Fruit fly (Drosophila melanogaster): ENCODE results near the gene NELF-B.

Gene NELF-B

DNA sequence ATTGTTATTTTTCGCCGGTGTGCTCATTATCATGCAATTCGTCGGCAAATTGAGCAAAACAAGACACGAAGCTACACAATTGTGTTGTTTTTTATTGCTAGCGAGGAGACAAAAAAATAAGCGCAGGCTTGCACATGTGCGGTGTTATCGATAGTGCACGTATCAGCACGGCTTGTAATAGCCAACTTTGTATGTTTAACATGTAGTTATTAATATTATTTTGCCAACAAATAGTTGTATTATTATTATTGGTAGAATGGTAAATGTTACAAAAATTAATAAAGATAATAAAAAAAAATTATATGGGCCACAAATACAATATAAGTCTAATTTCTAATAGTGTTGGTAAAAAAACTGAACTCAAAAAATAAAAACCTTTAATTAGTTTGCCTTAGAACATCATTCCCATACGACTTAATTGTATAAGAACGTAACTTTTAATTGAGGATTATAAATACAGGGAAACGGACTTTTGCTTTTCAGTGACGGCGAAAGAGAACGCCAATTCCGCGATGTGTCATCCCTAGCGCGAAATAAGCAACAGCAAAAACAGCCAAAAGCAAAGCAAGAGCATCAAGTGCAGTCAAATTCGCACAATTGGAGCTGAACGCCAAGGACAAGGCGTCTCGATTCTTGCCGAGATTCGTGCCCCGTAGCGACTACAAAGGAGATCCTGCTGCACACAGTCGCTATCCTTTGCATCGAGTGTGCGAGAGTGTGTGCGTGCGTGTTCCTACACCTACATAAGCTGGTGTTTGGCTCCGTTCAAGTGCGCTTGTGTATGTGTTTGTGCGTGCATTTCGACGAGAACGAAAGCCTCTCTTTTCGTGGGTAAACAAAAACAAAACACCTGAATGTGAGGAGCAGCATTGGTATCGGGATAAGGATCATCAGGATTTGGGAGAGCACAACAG, at the start of gene NELF-B, which contains the start of gene CG12155:
NELF-B (minus strand) TSS at position 111 of the 914 bp plus-strand sequence.
CG12155 (plus strand) TSS at position 505 of the 914 bp plus-strand sequence.
- TF ChIP-seq CG7101 (tag; optimal IDR thresholded peaks at IDR 0.05) (peak; percentile 59), tj (GFP tag; optimal IDR thresholded peaks at IDR 0.05) (peak; percentile 50), CG5204 (GFP tag; optimal IDR thresholded peaks at IDR 0.05) (no peak), CG7045 (GFP tag; optimal IDR thresholded peaks at IDR 0.05) (peak; percentile 36), CG11617 (GFP tag; optimal IDR thresholded peaks at IDR 0.05) (peak; percentile 84), Hr96 (GFP tag; optimal IDR thresholded peaks at IDR 0.05) (no peak), Clk (GFP tag; optimal IDR thresholded peaks at IDR 0.05) (no peak), CG12768 (GFP tag; optimal IDR thresholded peaks at IDR 0.05) (peak; percentile 6), toe (GFP tag; optimal IDR thresholded peaks at IDR 0.05) (peak; percentile 49), Crg-1 (GFP tag; optimal IDR thresholded peaks at IDR 0.05) (no peak), cnc (optimal IDR thresholded peaks at IDR 0.05) (no peak), Mnt (GFP tag; optimal IDR thresholded peaks at IDR 0.05) (peak; percentile 37), pad (GFP tag; optimal IDR thresholded peaks at IDR 0.05) (peak; percentile 57), CG14711 (tag; optimal IDR thresholded peaks at IDR 0.05) (peak; percentile 31), CG1620 (GFP tag; optimal IDR thresholded peaks at IDR 0.05) (peak; percentile 61), CG33017 (tag; optimal IDR thresholded peaks at IDR 0.05) (no peak), ovo (GFP tag; optimal IDR thresholded peaks at IDR 0.05) (peak; percentile 46), bab1 (GFP tag; optimal IDR thresholded peaks at IDR 0.05) (no peak), kay (GFP tag; ENCODE audit: borderline replicate concordance) (no peak), cic (GFP tag; optimal IDR thresholded peaks at IDR 0.05) (no peak)

DNA sequence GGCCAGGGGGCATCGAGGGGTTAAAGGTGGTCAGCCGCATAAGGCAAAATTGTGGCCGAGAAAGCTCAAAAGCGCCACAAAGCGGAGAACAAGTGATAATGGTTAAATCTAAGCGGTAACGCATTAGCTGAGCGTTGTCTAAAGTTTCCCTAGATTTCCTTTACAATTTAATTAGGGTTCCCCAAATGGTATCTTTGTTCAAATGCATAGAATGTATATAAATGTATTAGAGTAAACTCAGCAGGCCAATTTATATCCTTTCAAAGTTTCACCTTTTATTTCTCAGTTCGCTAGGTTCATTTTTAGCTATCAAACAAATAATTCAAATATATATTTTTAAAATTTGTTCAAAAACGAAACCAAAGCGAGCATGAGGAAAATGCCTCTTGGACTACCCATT, 49.7 kb upstream of the NELF-B start, which contains the start of gene CG32718:
CG32718 (plus strand) TSS at position 301 of the 400 bp plus-strand sequence.
- TF ChIP-seq CG14711 (tag; optimal IDR thresholded peaks at IDR 0.05), result no peak
- no peak for TF ChIP-seq Hr96 (GFP tag; optimal IDR thresholded peaks at IDR 0.05)
- TF ChIP-seq tj (GFP tag; optimal IDR thresholded peaks at IDR 0.05), result no peak
- no peak for TF ChIP-seq CG7045 (GFP tag; optimal IDR thresholded peaks at IDR 0.05)
- TF ChIP-seq toe (GFP tag; optimal IDR thresholded peaks at IDR 0.05), result no peak
- no peak for TF ChIP-seq Mnt (GFP tag; optimal IDR thresholded peaks at IDR 0.05)
- TF ChIP-seq CG7101 (tag; optimal IDR thresholded peaks at IDR 0.05), result no peak
- no peak for TF ChIP-seq cic (GFP tag; optimal IDR thresholded peaks at IDR 0.05)
- no peak for TF ChIP-seq CG33017 (tag; optimal IDR thresholded peaks at IDR 0.05)
- TF ChIP-seq Crg-1 (GFP tag; optimal IDR thresholded peaks at IDR 0.05), result no peak
- TF ChIP-seq CG12768 (GFP tag; optimal IDR thresholded peaks at IDR 0.05), result no peak
- TF ChIP-seq CG5204 (GFP tag; optimal IDR thresholded peaks at IDR 0.05), result no peak
- TF ChIP-seq pad (GFP tag; optimal IDR thresholded peaks at IDR 0.05), result no peak
- TF ChIP-seq CG11617 (GFP tag; optimal IDR thresholded peaks at IDR 0.05), result no peak
- no peak for TF ChIP-seq ovo (GFP tag; optimal IDR thresholded peaks at IDR 0.05)
- no peak for TF ChIP-seq Clk (GFP tag; optimal IDR thresholded peaks at IDR 0.05)
- TF ChIP-seq cnc (optimal IDR thresholded peaks at IDR 0.05), result no peak

DNA sequence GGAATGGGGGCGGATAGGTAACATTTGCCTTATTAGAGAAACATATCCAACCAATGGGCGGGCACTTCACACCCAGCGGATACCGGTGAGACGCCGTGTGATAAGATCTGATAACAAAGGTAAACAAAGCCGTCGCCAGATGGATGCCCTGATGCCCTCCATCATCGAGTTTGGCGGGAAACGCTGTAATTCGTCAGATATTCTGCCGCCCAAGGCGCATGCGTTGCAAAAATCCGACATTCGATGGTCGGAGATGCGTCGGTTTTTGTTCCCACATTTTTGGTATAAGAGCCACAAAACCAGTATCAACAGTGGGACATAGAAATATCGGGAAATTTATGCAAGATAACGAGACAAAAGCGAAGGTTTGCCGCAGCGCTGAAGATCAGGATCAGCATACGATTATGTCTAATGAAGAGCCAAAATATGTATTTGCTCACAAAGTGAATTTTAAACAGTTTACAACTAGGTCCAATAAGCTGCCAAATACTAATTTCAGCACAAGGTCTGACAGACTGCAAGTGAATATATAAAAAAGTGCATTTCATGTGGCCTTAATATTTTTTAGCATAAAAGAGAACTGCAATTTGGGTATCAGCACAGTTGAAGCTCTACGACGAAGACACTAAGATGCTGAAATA, 40.1 kb upstream of the NELF-B start, which contains the start of gene CG34338:
CG34338 (plus strand) TSS at position 591 of the 641 bp plus-strand sequence.
- TF ChIP-seq cic (GFP tag; optimal IDR thresholded peaks at IDR 0.05) (no peak), cnc (optimal IDR thresholded peaks at IDR 0.05) (no peak), toe (GFP tag; optimal IDR thresholded peaks at IDR 0.05) (no peak), bab1 (GFP tag; optimal IDR thresholded peaks at IDR 0.05) (no peak), Clk (GFP tag; optimal IDR thresholded peaks at IDR 0.05) (no peak), CG5204 (GFP tag; optimal IDR thresholded peaks at IDR 0.05) (no peak), Mnt (GFP tag; optimal IDR thresholded peaks at IDR 0.05) (no peak), CG7045 (GFP tag; optimal IDR thresholded peaks at IDR 0.05) (no peak), Crg-1 (GFP tag; optimal IDR thresholded peaks at IDR 0.05) (no peak), CG11617 (GFP tag; optimal IDR thresholded peaks at IDR 0.05) (no peak), kay (GFP tag; ENCODE audit: borderline replicate concordance) (no peak), Hr96 (GFP tag; optimal IDR thresholded peaks at IDR 0.05) (no peak), CG33017 (tag; optimal IDR thresholded peaks at IDR 0.05) (no peak), pad (GFP tag; optimal IDR thresholded peaks at IDR 0.05) (no peak), CG12768 (GFP tag; optimal IDR thresholded peaks at IDR 0.05) (no peak), CG1620 (GFP tag; optimal IDR thresholded peaks at IDR 0.05) (no peak), CG7101 (tag; optimal IDR thresholded peaks at IDR 0.05) (no peak), ovo (GFP tag; optimal IDR thresholded peaks at IDR 0.05) (no peak), tj (GFP tag; optimal IDR thresholded peaks at IDR 0.05) (no peak), CG14711 (tag; optimal IDR thresholded peaks at IDR 0.05) (no peak)

DNA sequence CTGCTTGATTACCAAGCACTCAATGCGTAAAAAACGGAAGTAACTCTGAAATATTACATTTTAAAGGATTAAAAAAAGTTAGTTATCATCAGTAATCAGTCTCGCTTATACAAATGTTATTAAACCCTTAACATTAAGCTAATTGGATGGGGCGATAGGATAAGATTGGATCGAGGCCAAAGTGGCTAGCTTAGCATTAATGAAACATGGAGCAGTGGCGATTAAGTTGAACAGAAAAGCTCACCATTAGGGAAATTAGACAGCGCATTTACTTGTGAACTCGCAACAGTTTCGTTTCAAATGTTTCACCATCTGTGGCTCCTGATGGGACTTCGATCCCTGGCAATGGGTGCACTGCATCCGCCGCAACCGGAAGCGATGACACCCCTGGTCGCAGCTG, 36.5 kb upstream of the NELF-B start, which contains the start of gene Ir7a:
Ir7a (plus strand) TSS at position 301 of the 400 bp plus-strand sequence.
- TF ChIP-seq CG5204 (GFP tag; optimal IDR thresholded peaks at IDR 0.05) (no peak), Hr96 (GFP tag; optimal IDR thresholded peaks at IDR 0.05) (no peak), CG7045 (GFP tag; optimal IDR thresholded peaks at IDR 0.05) (no peak), bab1 (GFP tag; optimal IDR thresholded peaks at IDR 0.05) (no peak), CG33017 (tag; optimal IDR thresholded peaks at IDR 0.05) (no peak), tj (GFP tag; optimal IDR thresholded peaks at IDR 0.05) (no peak), Mnt (GFP tag; optimal IDR thresholded peaks at IDR 0.05) (no peak), cnc (optimal IDR thresholded peaks at IDR 0.05) (no peak), Clk (GFP tag; optimal IDR thresholded peaks at IDR 0.05) (no peak)

DNA sequence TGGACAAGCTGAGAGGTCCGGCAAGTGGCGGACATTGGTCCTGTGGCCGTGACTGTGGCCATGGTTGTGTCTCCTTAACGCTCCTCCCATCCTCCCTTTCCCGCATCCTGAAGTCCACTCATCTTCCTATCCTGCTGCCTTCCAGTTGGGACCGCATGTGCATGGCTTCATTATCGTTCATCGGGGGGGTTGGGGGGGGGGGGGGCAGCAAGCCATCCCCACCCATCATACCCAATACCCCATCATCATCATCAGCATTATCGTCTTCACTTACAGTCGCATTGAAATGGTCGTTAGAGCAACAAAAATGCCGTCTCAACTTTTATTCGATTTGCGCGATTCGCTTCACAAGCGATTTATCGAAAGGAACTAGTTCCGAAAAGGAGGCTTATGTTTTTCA, 18.2 kb upstream of the NELF-B start:
- no peak for TF ChIP-seq Hr96 (GFP tag; optimal IDR thresholded peaks at IDR 0.05)

All from whole organism, adult.